Worm (Caenorhabditis elegans): ENCODE data around the gene cal-1.

The cal-1 gene

ce11 chrV:12491070-12491643, 25.9 kb downstream of the cal-1 start (continued):
- no peak for TF ChIP-seq gei-8 (GFP tag; optimal IDR thresholded peaks at IDR 0.05)
- peak; percentile 16 for TF ChIP-seq zip-2 (tag; optimal IDR thresholded peaks at IDR 0.05)
- TF ChIP-seq nhr-237 (tag; optimal IDR thresholded peaks at IDR 0.05), result no peak
- TF ChIP-seq F49E8.2 (tag; optimal IDR thresholded peaks at IDR 0.05; ENCODE audit: borderline replicate concordance), result peak; percentile 92
- peak; percentile 94 for TF ChIP-seq snpc-4 (tag; optimal IDR thresholded peaks at IDR 0.05)
- TF ChIP-seq ces-1 (GFP tag; optimal IDR thresholded peaks at IDR 0.05), result no peak
- TF ChIP-seq madf-9 (GFP tag; conservative IDR thresholded peaks at IDR 0.05), result no peak
- peak; percentile 52 for TF ChIP-seq ztf-7 (tag; optimal IDR thresholded peaks at IDR 0.05)
- no peak for TF ChIP-seq set-16 (GFP tag; IDR thresholded peaks at IDR 0.05)
- TF ChIP-seq ZK546.5 (tag; optimal IDR thresholded peaks at IDR 0.05), result no peak
- no peak for TF ChIP-seq zfp-2 (tag; optimal IDR thresholded peaks at IDR 0.05)
- no peak for TF ChIP-seq saeg-2 (GFP tag; IDR thresholded peaks at IDR 0.05)
- TF ChIP-seq mxl-3 (GFP tag; optimal IDR thresholded peaks at IDR 0.05), result peak; percentile 54
- no peak for TF ChIP-seq F37D6.2 (tag; optimal IDR thresholded peaks at IDR 0.05)
- TF ChIP-seq daf-16 (GFP tag; optimal IDR thresholded peaks at IDR 0.05), result peak; percentile 38 to 87
- TF ChIP-seq daf-16 (tag; optimal IDR thresholded peaks at IDR 0.05), result peak; percentile 84
- TF ChIP-seq aha-1 (tag), result peak; percentile 46
- peak; percentile 64 for TF ChIP-seq nhr-48 (tag; optimal IDR thresholded peaks at IDR 0.05)
- no peak for TF ChIP-seq fkh-10 (GFP tag; optimal IDR thresholded peaks at IDR 0.05)
- peak; percentile 81 for TF ChIP-seq nhr-6 (tag; optimal IDR thresholded peaks at IDR 0.05)
- peak; percentile 44 for TF ChIP-seq T20F7.1 (GFP tag; optimal IDR thresholded peaks at IDR 0.05)
- peak; percentile 89 for TF ChIP-seq duxl-1 (tag; optimal IDR thresholded peaks at IDR 0.05; ENCODE audit: poor library complexity)
- TF ChIP-seq attf-4 (tag; optimal IDR thresholded peaks at IDR 0.05), result no peak
- TF ChIP-seq hlh-30 (tag; optimal IDR thresholded peaks at IDR 0.05; ENCODE audit: insufficient read depth), result peak; percentile 70
- TF ChIP-seq unc-39 (tag; optimal IDR thresholded peaks at IDR 0.05), result no peak
- TF ChIP-seq arid-1 (GFP tag; conservative IDR thresholded peaks at IDR 0.05), result peak; percentile 76
- no peak for TF ChIP-seq nhr-111 (GFP tag; optimal IDR thresholded peaks at IDR 0.05)
- TF ChIP-seq nhr-25 (tag; optimal IDR thresholded peaks at IDR 0.05; ENCODE audit: borderline replicate concordance, insufficient read depth), result no peak
- TF ChIP-seq hmg-1.1 (GFP tag; IDR thresholded peaks at IDR 0.05), result peak; percentile 63; the same call in 1 of the 2 replicates
- no peak for TF ChIP-seq ceh-32 (tag; optimal IDR thresholded peaks at IDR 0.05; ENCODE audit: poor library complexity)
- TF ChIP-seq mep-1 (tag; optimal IDR thresholded peaks at IDR 0.05), result peak; percentile 84
- peak; percentile 24 for TF ChIP-seq nhr-77 (tag; optimal IDR thresholded peaks at IDR 0.05)
- TF ChIP-seq zfp-3 (GFP tag; conservative IDR thresholded peaks at IDR 0.05), result 0 out of 2 replicates have a peak, but pooled peaks have one; percentile 30
- TF ChIP-seq Y48G9A.11 (GFP tag; IDR thresholded peaks at IDR 0.05), result peak; percentile 92
- no peak for TF ChIP-seq lim-7 (GFP tag; IDR thresholded peaks at IDR 0.05)
- no peak for TF ChIP-seq D1046.2 (GFP tag; IDR thresholded peaks at IDR 0.05)
- no peak for TF ChIP-seq unc-62 (GFP tag; optimal IDR thresholded peaks at IDR 0.05 in 1 of 2)
- no peak for TF ChIP-seq unc-62 (tag; optimal IDR thresholded peaks at IDR 0.05)
- TF ChIP-seq rbr-2 (tag; optimal IDR thresholded peaks at IDR 0.05), result peak; percentile 60
- no peak for TF ChIP-seq fos-1 (tag; optimal IDR thresholded peaks at IDR 0.05)
- TF ChIP-seq php-3 (GFP tag; IDR thresholded peaks at IDR 0.05), result no peak
- TF ChIP-seq Y105C5A.15 (GFP tag; IDR thresholded peaks at IDR 0.05), result no peak
- peak; percentile 76; the same call in 1 of the 2 replicates for TF ChIP-seq egl-43 (GFP tag; IDR thresholded peaks at IDR 0.05)
- no peak for TF ChIP-seq ctbp-1 (GFP tag; IDR thresholded peaks at IDR 0.05)
- peak; percentile 88 for TF ChIP-seq ceh-44 (GFP tag; IDR thresholded peaks at IDR 0.05)
- no peak for TF ChIP-seq mxl-2 (GFP tag; conservative IDR thresholded peaks at IDR 0.05)
- TF ChIP-seq T26A8.4 (GFP tag; IDR thresholded peaks at IDR 0.05), result peak; percentile 92
- TF ChIP-seq dmd-6 (GFP tag; IDR thresholded peaks at IDR 0.05), result peak; percentile 68
- peak; percentile 92 for TF ChIP-seq hlh-11 (tag; optimal IDR thresholded peaks at IDR 0.05)
- peak; percentile 75 for TF ChIP-seq nhr-42 (GFP tag; IDR thresholded peaks at IDR 0.05)
- no peak for TF ChIP-seq daf-12 (tag; optimal IDR thresholded peaks at IDR 0.05)

All from whole organism, L4 larva.